Fruit fly (Drosophila melanogaster) whole organism: Measurements from ENCODE around the gene CG3213.

Experiments
- CG8478 ChIP-seq: fragments of >200 bp; optimal IDR thresholded peaks from 2 replicates; lab custom pipeline; 2018; ENCODE audit warnings: inconsistent platforms
- pan ChIP-seq: fragments of >200 bp; optimal IDR thresholded peaks from 2 replicates; lab custom pipeline; 2017
- psq ChIP-seq: fragments of >200 bp; optimal IDR thresholded peaks from 2 replicates; lab custom pipeline; 2017
- usp ChIP-seq: fragments of >200 bp; optimal IDR thresholded peaks from 2 replicates; lab custom pipeline; 2017; ENCODE audit warnings: missing biosample characterization, missing genetic modification characterization, mixed read lengths

DNA sequence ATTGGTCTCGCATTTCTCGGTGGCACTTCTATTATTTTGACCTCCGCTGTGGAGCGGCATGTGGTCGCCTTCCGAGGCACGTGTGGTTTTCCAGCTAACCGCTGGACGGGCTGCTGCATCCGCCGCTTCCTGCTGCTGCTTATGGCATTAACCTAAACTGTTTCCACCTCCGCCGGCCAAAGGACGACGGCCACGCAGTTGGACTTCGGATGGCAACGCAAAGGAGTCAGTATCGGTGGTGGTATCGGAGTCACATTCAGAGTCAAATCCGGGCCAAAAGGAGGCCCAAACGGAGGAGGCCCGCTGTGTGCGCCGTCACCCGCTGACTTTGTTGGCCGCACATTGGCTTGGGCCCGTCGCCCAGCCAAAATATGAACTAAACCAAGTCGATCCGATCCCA is 30.3 kb upstream of the CG3213 start:
- TF ChIP-seq CG8478 (lab: Kevin White, UChicago) (no peak), psq (lab: Kevin White, UChicago) (no peak), pan (lab: Kevin White, UChicago) (no peak), usp (GFP tag; lab: Kevin White, UChicago) (no peak)
